Fruit fly (Drosophila melanogaster): ENCODE data around the gene CG2218.

CG2218 gene

DNA sequence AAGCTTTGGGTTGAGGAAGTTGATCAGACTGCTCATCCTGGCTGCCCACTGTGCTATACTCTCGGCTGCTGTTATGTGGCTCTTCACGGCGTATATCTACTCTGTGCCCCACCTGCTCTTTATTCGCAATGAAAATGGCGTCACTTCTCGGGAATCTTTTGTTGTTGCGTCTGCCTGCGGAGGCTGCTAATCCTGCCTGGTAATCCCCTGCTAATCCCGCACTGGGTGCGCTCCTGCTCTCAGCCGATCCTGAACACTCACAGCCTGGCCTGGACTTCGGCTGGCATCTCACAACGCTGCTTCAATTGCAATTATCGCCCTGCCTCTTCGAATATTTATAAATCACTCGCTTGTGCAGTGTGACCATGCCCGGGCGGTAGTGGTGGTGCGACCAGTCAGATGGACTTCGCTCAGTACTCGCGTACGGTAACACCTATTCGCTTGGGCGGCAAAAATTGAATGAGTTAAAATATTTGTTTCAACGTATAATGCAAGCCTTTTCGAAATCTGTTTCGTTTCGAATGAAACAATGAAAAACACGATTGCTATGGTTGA is at the start of gene CG2218 (continued):
- TF ChIP-seq CG13894 (tag; optimal IDR thresholded peaks at IDR 0.05) (no peak), CG4854 (GFP tag; optimal IDR thresholded peaks at IDR 0.05) (no peak), bbx (GFP tag; IDR thresholded peaks at IDR 0.05; ENCODE audit: partially characterized antibody) (no peak; the same call in 1 of the 2 replicates), bcd (GFP tag; optimal IDR thresholded peaks at IDR 0.05) (no peak), CG17186 (GFP tag; optimal IDR thresholded peaks at IDR 0.05) (peak; percentile 64), ato (GFP tag; IDR thresholded peaks at IDR 0.05; ENCODE audit: partially characterized antibody) (peak; percentile 55; the same call in 1 of the 2 replicates), NC2α (GFP tag; optimal IDR thresholded peaks at IDR 0.05) (peak; percentile 1), CG8478 (optimal IDR thresholded peaks at IDR 0.05) (no peak), CG17802 (tag; optimal IDR thresholded peaks at IDR 0.05) (no peak), CG18011 (GFP tag; optimal IDR thresholded peaks at IDR 0.05) (no peak), sc (optimal IDR thresholded peaks at IDR 0.05) (no peak), sc (GFP tag; optimal IDR thresholded peaks at IDR 0.05) (no peak), gsb-n (tag; optimal IDR thresholded peaks at IDR 0.05) (no peak), CG9797 (GFP tag; optimal IDR thresholded peaks at IDR 0.05) (peak; percentile 99), mirr (GFP tag; optimal IDR thresholded peaks at IDR 0.05) (peak; percentile 43), HLH4C (GFP tag; IDR thresholded peaks at IDR 0.05; ENCODE audit: partially characterized antibody) (no peak), Drgx (GFP tag; IDR thresholded peaks at IDR 0.05) (no peak), MTF-1 (GFP tag; optimal IDR thresholded peaks at IDR 0.05; ENCODE audit: borderline replicate concordance) (no peak), ab (GFP tag; optimal IDR thresholded peaks at IDR 0.05) (no peak), CG12071 (GFP tag; optimal IDR thresholded peaks at IDR 0.05) (no peak), CG33557 (GFP tag; optimal IDR thresholded peaks at IDR 0.05) (no peak), GATAe (GFP tag; conservative IDR thresholded peaks at IDR 0.05) (no peak; the same call in 1 of the 2 replicates), CG3838 (GFP tag; optimal IDR thresholded peaks at IDR 0.05) (no peak), dati (GFP tag; IDR thresholded peaks at IDR 0.05) (no peak), eyg (GFP tag; optimal IDR thresholded peaks at IDR 0.05) (no peak), sd (tag; optimal IDR thresholded peaks at IDR 0.05) (peak; percentile 25), CG14860 (GFP tag; IDR thresholded peaks at IDR 0.05; ENCODE audit: partially characterized antibody) (no peak), Atf6 (GFP tag; IDR thresholded peaks at IDR 0.05) (no peak), CG30020 (tag; optimal IDR thresholded peaks at IDR 0.05) (no peak), Abd-B (GFP tag; optimal IDR thresholded peaks at IDR 0.05) (no peak), CG33213 (GFP tag; optimal IDR thresholded peaks at IDR 0.05) (no peak), CG34422 (GFP tag; IDR thresholded peaks at IDR 0.05) (no peak), CG13424 (tag; optimal IDR thresholded peaks at IDR 0.05) (no peak), corto (GFP tag; optimal IDR thresholded peaks at IDR 0.05) (no peak), CG15696 (tag; optimal IDR thresholded peaks at IDR 0.05) (no peak), CG3163 (GFP tag; optimal IDR thresholded peaks at IDR 0.05) (peak; percentile 22), slou (GFP tag; optimal IDR thresholded peaks at IDR 0.05) (no peak), Elba2 (GFP tag; optimal IDR thresholded peaks at IDR 0.05) (no peak), Spps (tag; optimal IDR thresholded peaks at IDR 0.05) (no peak), ftz-f1 (GFP tag; optimal IDR thresholded peaks at IDR 0.05) (peak; percentile 36), Bgb (GFP tag; IDR thresholded peaks at IDR 0.05; ENCODE audit: partially characterized antibody) (peak; percentile 56), CG10209 (GFP tag; optimal IDR thresholded peaks at IDR 0.05) (no peak), Hand (GFP tag; optimal IDR thresholded peaks at IDR 0.05) (no peak), Ets65A (GFP tag) (no peak), CG17612 (GFP tag; IDR thresholded peaks at IDR 0.05) (no peak), CG9609 (GFP tag; optimal IDR thresholded peaks at IDR 0.05) (no peak), CG12236 (GFP tag; optimal IDR thresholded peaks at IDR 0.05) (no peak), trh (GFP tag; optimal IDR thresholded peaks at IDR 0.05) (no peak), danr (GFP tag; IDR thresholded peaks at IDR 0.05) (no peak), Dek (tag; optimal IDR thresholded peaks at IDR 0.05) (no peak), C15 (GFP tag; IDR thresholded peaks at IDR 0.05) (no peak)
